Worm (Caenorhabditis elegans): ENCODE data around the gene ZK218.4.

DNA sequence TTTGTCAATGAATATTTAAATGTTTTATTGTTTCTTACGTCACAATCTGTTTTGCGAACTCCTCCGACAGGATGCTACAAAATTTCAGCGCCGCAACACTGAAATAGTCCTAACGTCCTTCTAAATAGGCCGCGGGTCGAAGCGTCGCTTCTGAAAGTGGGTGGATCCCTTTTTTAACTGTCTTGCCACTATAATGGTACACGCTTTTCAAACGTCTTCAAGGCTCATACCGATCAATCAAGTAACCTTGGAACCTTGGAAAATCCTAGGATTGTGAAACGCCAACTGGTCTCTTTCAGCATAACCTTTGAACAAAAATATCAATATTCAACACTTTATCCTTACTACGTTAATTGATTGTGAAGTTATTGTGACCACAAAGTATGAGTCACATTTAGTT lies 32.0 kb upstream of the ZK218.4 start:
- no peak for TF ChIP-seq B0261.1 (tag; optimal IDR thresholded peaks at IDR 0.05)
- no peak for TF ChIP-seq nfya-1 (tag; optimal IDR thresholded peaks at IDR 0.05; ENCODE audit: borderline replicate concordance, insufficient read depth)
- no peak for TF ChIP-seq let-607 (tag; optimal IDR thresholded peaks at IDR 0.05)
- TF ChIP-seq nhr-179 (tag; optimal IDR thresholded peaks at IDR 0.05) = no peak
- no peak for TF ChIP-seq egl-44 (GFP tag; IDR thresholded peaks at IDR 0.05)
- TF ChIP-seq ceh-91 (GFP tag; IDR thresholded peaks at IDR 0.05) = no peak
- TF ChIP-seq rec-8 (tag; optimal IDR thresholded peaks at IDR 0.05) = no peak
- TF ChIP-seq unc-62 (GFP tag; optimal IDR thresholded peaks at IDR 0.05) = no peak
